Fruit fly (Drosophila melanogaster) whole organism, embryonic: Measurements from ENCODE around the gene bora.
A peak's percentile ranks its signal among the peaks of the same experiment; 100 is the strongest.

Experiments
- Atf6 ChIP-seq: fragments of 200-800 bp; sonication (Bioruptor generic); IDR thresholded peaks from 2 replicates; pipeline ENCODE4 v1.3.6; 2022; ENCODE audit warnings: missing biosample characterization, missing genetic modification characterization
- B-H2 ChIP-seq: fragments of 200-800 bp; sonication (Bioruptor generic); optimal IDR thresholded peaks from 2 replicates; lab custom pipeline; 2018; ENCODE audit warnings: missing biosample characterization, mild to moderate bottlenecking, missing genetic modification characterization
- CG10209 ChIP-seq: fragments of 200-800 bp; sonication (Bioruptor generic); optimal IDR thresholded peaks from 3 replicates; lab custom pipeline; 2017; ENCODE audit warnings: missing biosample characterization, mild to moderate bottlenecking, missing genetic modification characterization, missing genetic modification reagents
- CG1024 ChIP-seq: fragments of 200-800 bp; sonication (Bioruptor generic); IDR thresholded peaks from 2 replicates; pipeline ENCODE4 v1.3.6; 2022; ENCODE audit warnings: missing biosample characterization, missing genetic modification characterization
- CG10959 ChIP-seq: fragments of 200-800 bp; sonication (Bioruptor generic); IDR thresholded peaks from 2 replicates; pipeline ENCODE4 v1.3.6; 2022; ENCODE audit warnings: missing biosample characterization, missing genetic modification characterization
- CG12071 ChIP-seq: fragments of 200-800 bp; sonication (Bioruptor generic); optimal IDR thresholded peaks from 3 replicates; lab custom pipeline; 2018; ENCODE audit warnings: missing biosample characterization, mild to moderate bottlenecking, missing genetic modification characterization
- CG12104 ChIP-seq: fragments of 200-800 bp; sonication (Bioruptor generic); optimal IDR thresholded peaks from 3 replicates; lab custom pipeline; 2016; ENCODE audit warnings: missing biosample characterization, missing genetic modification characterization
- CG14710 ChIP-seq: fragments of 200-800 bp; sonication (Bioruptor generic); optimal IDR thresholded peaks from 3 replicates; lab custom pipeline; 2019; ENCODE audit warnings: missing biosample characterization, mild to moderate bottlenecking, missing genetic modification characterization, moderate library complexity
- CG16813 ChIP-seq: fragments of 200-800 bp; sonication (Bioruptor generic); IDR thresholded peaks from 3 replicates; pipeline ENCODE4 v1.3.6; 2022; ENCODE audit warnings: missing biosample characterization, missing genetic modification characterization; ENCODE audit not compliant: partially characterized antibody
- CG17829 ChIP-seq: fragments of 200-800 bp; optimal IDR thresholded peaks from 2 replicates; lab custom pipeline; 2019; ENCODE audit warnings: missing biosample characterization, mild to moderate bottlenecking, missing genetic modification characterization, moderate library complexity
- CG18764 ChIP-seq: fragments of 200-800 bp; sonication (Bioruptor generic); optimal IDR thresholded peaks from 3 replicates; lab custom pipeline; 2016; ENCODE audit warnings: missing biosample characterization, missing genetic modification characterization
- CG2129 ChIP-seq: fragments of 200-800 bp; sonication (Bioruptor generic); IDR thresholded peaks from 2 replicates; pipeline ENCODE4 v1.3.6; 2022; ENCODE audit warnings: missing biosample characterization, missing genetic modification characterization; ENCODE audit not compliant: partially characterized antibody
- CG31365 ChIP-seq: fragments of 200-800 bp; sonication (Bioruptor generic); optimal IDR thresholded peaks from 2 replicates; lab custom pipeline; 2018; ENCODE audit warnings: missing biosample characterization, mild to moderate bottlenecking, missing genetic modification characterization
- CG5245 ChIP-seq: fragments of 200-800 bp; sonication (Bioruptor generic); optimal IDR thresholded peaks from 3 replicates; lab custom pipeline; 2016; ENCODE audit warnings: missing biosample characterization, missing genetic modification characterization
- CG6765 ChIP-seq: fragments of 200-800 bp; sonication (Bioruptor generic); optimal IDR thresholded peaks from 3 replicates; lab custom pipeline; 2017; ENCODE audit warnings: missing biosample characterization, mild to moderate bottlenecking, missing genetic modification characterization
- CG7357 ChIP-seq: fragments of 200-800 bp; sonication (Bioruptor generic); IDR thresholded peaks from 3 replicates; pipeline ENCODE4 v1.3.6; 2022; ENCODE audit warnings: missing biosample characterization, missing genetic modification characterization
- CG8290 ChIP-seq, 3 experiments: fragments of 200-800 bp; sonication (Bioruptor generic); optimal IDR thresholded peaks; 2 replicates each; lab custom pipeline; 2016 to 2019; ENCODE audit warnings: missing biosample characterization in 3 of 3, missing genetic modification characterization in 3 of 3, mild to moderate bottlenecking in 2 of 3, moderate library complexity in 1 of 3
- CG9437 ChIP-seq: fragments of 200-800 bp; sonication (Bioruptor generic); optimal IDR thresholded peaks from 2 replicates; lab custom pipeline; 2018; ENCODE audit warnings: missing biosample characterization, mild to moderate bottlenecking, missing genetic modification characterization
- CG9727 ChIP-seq: fragments of 200-800 bp; sonication (Bioruptor generic); optimal IDR thresholded peaks from 3 replicates; lab custom pipeline; 2017; ENCODE audit warnings: missing biosample characterization, mild to moderate bottlenecking, missing genetic modification characterization
- CG9876 ChIP-seq: fragments of 200-800 bp; sonication (Bioruptor generic); optimal IDR thresholded peaks from 2 replicates; lab custom pipeline; 2016; ENCODE audit warnings: missing biosample characterization, missing genetic modification characterization
- CHES-1-like ChIP-seq: fragments of 200-800 bp; sonication (Bioruptor generic); optimal IDR thresholded peaks from 2 replicates; lab custom pipeline; 2016; ENCODE audit warnings: missing biosample characterization, missing genetic modification characterization
- Dip2 ChIP-seq: fragments of 200-800 bp; sonication (Bioruptor generic); IDR thresholded peaks from 2 replicates; pipeline ENCODE4 v1.3.6; 2022; ENCODE audit warnings: missing biosample characterization, missing genetic modification characterization
- Fer3 ChIP-seq: fragments of 200-800 bp; sonication (Bioruptor generic); optimal IDR thresholded peaks from 2 replicates; lab custom pipeline; 2018; ENCODE audit warnings: missing biosample characterization, mild to moderate bottlenecking, missing genetic modification characterization, moderate library complexity
- H2.0 ChIP-seq: fragments of 200-800 bp; sonication (Bioruptor generic); IDR thresholded peaks from 2 replicates; pipeline ENCODE4 v1.3.6; 2022; ENCODE audit warnings: missing biosample characterization, missing genetic modification characterization
- Hr3 ChIP-seq: fragments of 200-800 bp; sonication (Bioruptor generic); optimal IDR thresholded peaks from 3 replicates; lab custom pipeline; 2016; ENCODE audit warnings: missing biosample characterization, missing genetic modification characterization
- Meics ChIP-seq: fragments of 200-800 bp; sonication (Bioruptor generic); optimal IDR thresholded peaks from 2 replicates; lab custom pipeline; 2017; ENCODE audit warnings: missing biosample characterization, mild to moderate bottlenecking, missing genetic modification characterization
- Rfx ChIP-seq: fragments of 200-800 bp; sonication (Bioruptor generic); IDR thresholded peaks from 2 replicates; pipeline ENCODE4 v1.3.6; 2022; ENCODE audit warnings: missing biosample characterization, missing genetic modification characterization
- Six4 ChIP-seq: fragments of 200-800 bp; sonication (Bioruptor generic); optimal IDR thresholded peaks from 2 replicates; lab custom pipeline; 2016; ENCODE audit warnings: missing biosample characterization, missing genetic modification characterization
- Sox100B ChIP-seq: fragments of 200-800 bp; sonication (Bioruptor generic); optimal IDR thresholded peaks from 3 replicates; lab custom pipeline; 2018; ENCODE audit warnings: missing biosample characterization, mild to moderate bottlenecking, missing genetic modification characterization
- Usf ChIP-seq: fragments of 200-800 bp; sonication (Bioruptor generic); optimal IDR thresholded peaks from 2 replicates; lab custom pipeline; 2017; ENCODE audit warnings: missing genotype, missing biosample characterization, missing genetic modification characterization
- ac ChIP-seq: fragments of 200-800 bp; sonication (Bioruptor generic); optimal IDR thresholded peaks from 3 replicates; lab custom pipeline; 2017; ENCODE audit warnings: missing biosample characterization, mild to moderate bottlenecking, missing genetic modification characterization
- bab2 ChIP-seq: fragments of 200-800 bp; sonication (Bioruptor generic); optimal IDR thresholded peaks from 2 replicates; lab custom pipeline; 2016; ENCODE audit warnings: missing biosample characterization, missing genetic modification characterization
- caup ChIP-seq: fragments of 200-800 bp; sonication (Bioruptor generic); optimal IDR thresholded peaks from 3 replicates; lab custom pipeline; 2017; ENCODE audit warnings: missing biosample characterization, mild to moderate bottlenecking, missing genetic modification characterization, moderate library complexity; ENCODE audit not compliant: severe bottlenecking
- cg ChIP-seq: fragments of 200-800 bp; sonication (Bioruptor generic); optimal IDR thresholded peaks from 3 replicates; lab custom pipeline; 2019; ENCODE audit warnings: missing biosample characterization, mild to moderate bottlenecking, missing genetic modification characterization, moderate library complexity
- cwo ChIP-seq: fragments of 200-800 bp; sonication (Bioruptor generic); optimal IDR thresholded peaks from 3 replicates; lab custom pipeline; 2017; ENCODE audit warnings: missing biosample characterization, missing genetic modification characterization, mild to moderate bottlenecking, moderate library complexity, missing genetic modification reagents
- danr ChIP-seq: fragments of 200-800 bp; sonication (Bioruptor generic); IDR thresholded peaks from 2 replicates; pipeline ENCODE4 v1.3.6; 2022; ENCODE audit warnings: missing biosample characterization, missing genetic modification characterization
- gcm2 ChIP-seq: fragments of 200-800 bp; sonication (Bioruptor generic); optimal IDR thresholded peaks from 2 replicates; lab custom pipeline; 2016; ENCODE audit warnings: missing biosample characterization, missing genetic modification characterization
- jumu ChIP-seq: fragments of 200-800 bp; sonication (Bioruptor generic); optimal IDR thresholded peaks from 3 replicates; lab custom pipeline; 2016; ENCODE audit warnings: missing biosample characterization, missing genetic modification characterization
- kay ChIP-seq: fragments of 200-800 bp; sonication (Bioruptor generic); optimal IDR thresholded peaks from 2 replicates; lab custom pipeline; 2016; ENCODE audit warnings: missing biosample characterization, missing genetic modification characterization
- luna ChIP-seq: fragments of 200-800 bp; sonication (Bioruptor generic); optimal IDR thresholded peaks from 2 replicates; lab custom pipeline; 2016; ENCODE audit warnings: missing biosample characterization, missing genetic modification characterization
- nerfin-2 ChIP-seq: fragments of 200-800 bp; sonication (Bioruptor generic); IDR thresholded peaks from 2 replicates; pipeline ENCODE4 v1.3.6; 2022; ENCODE audit warnings: missing biosample characterization, missing genetic modification characterization; ENCODE audit not compliant: partially characterized antibody
- odd ChIP-seq: fragments of 200-800 bp; sonication (Bioruptor generic); optimal IDR thresholded peaks from 2 replicates; lab custom pipeline; 2017; ENCODE audit warnings: missing biosample characterization, mild to moderate bottlenecking, missing genetic modification characterization
- org-1 ChIP-seq: fragments of 200-800 bp; sonication (Bioruptor generic); optimal IDR thresholded peaks from 2 replicates; lab custom pipeline; 2017; ENCODE audit warnings: missing biosample characterization, missing genetic modification characterization
- run ChIP-seq: fragments of 200-800 bp; sonication (Bioruptor generic); optimal IDR thresholded peaks from 3 replicates; lab custom pipeline; 2018; ENCODE audit warnings: missing biosample characterization, mild to moderate bottlenecking, missing genetic modification characterization
- shn ChIP-seq: fragments of 200-800 bp; sonication (Bioruptor generic); optimal IDR thresholded peaks from 3 replicates; lab custom pipeline; 2016; ENCODE audit warnings: missing biosample characterization, missing genetic modification characterization
- slbo ChIP-seq: fragments of 200-800 bp; sonication (Bioruptor generic); IDR thresholded peaks from 2 replicates; pipeline ENCODE4 v1.3.6; 2022; ENCODE audit warnings: missing biosample characterization, missing genetic modification characterization
- tgo ChIP-seq: fragments of 200-800 bp; sonication (Bioruptor generic); IDR thresholded peaks from 3 replicates; pipeline ENCODE4 v1.3.6; 2022; ENCODE audit warnings: missing biosample characterization, missing genetic modification characterization
- zen2 ChIP-seq: fragments of 200-800 bp; sonication (Bioruptor generic); IDR thresholded peaks from 3 replicates; pipeline ENCODE4 v1.3.6; 2022; ENCODE audit warnings: missing biosample characterization, missing genetic modification characterization; ENCODE audit not compliant: partially characterized antibody

The bora gene

DNA sequence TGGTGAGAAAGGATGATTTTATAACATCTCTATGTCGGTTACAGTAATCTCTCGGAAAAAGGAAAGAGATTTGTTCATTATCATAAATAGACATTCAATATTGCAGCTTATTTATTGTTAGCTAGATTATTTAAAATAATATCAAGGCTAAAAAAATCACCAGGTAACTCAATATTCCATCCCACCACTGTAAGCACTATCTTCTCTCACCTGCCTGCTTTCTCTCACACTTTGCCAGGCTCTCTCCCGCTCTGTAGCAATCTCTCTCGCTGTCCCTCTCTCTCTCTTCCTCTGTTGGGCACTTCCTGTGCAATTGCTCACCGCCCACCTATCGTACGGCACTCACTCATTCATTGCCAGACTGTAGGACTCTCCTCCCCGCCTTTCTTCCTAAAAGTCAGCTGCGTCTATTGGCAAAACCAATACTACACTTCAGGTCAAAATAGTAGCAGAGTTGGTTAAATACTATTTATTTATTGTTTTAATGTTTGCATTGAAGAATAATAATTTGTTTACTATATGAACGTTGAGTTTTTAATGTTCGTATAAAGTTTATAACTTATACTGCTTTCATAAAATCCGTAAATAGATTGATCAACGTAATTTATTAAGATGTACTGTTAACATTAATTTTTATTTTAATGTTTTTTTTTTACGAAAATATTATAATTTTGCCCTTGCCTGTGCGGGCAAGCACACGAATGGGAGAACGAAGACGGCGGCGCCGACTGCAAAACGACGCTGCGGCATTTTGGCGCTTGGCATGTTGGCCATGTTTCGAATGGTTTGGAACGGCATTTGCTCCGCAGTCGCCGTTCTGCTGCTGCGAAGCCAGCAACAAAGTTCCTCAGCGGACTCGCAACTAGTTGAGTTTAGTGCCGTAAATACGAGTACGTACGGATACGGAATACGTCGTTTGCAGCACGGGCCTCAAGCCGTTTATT, 18.4 kb downstream of the bora start (continued):
- TF ChIP-seq caup (GFP tag; lab: Kevin White, UChicago), result peak; percentile 94
- TF ChIP-seq CG14710, result peak; percentile 78
- TF ChIP-seq CG12104 (GFP tag; lab: Kevin White, UChicago), result peak; percentile 83
- TF ChIP-seq odd (GFP tag; lab: Kevin White, UChicago), result peak; percentile 85
- TF ChIP-seq CG1024, result peak; percentile 95
- TF ChIP-seq org-1 (GFP tag; lab: Kevin White, UChicago), result peak; percentile 87
- TF ChIP-seq CG31365, result peak; percentile 80
- TF ChIP-seq CG9876 (GFP tag; lab: Kevin White, UChicago), result peak; percentile 91
- peak; percentile 96 for TF ChIP-seq Fer3
- peak; percentile 95 for TF ChIP-seq CHES-1-like (GFP tag; lab: Kevin White, UChicago)
- TF ChIP-seq CG10959, result peak; percentile 91
- no peak for TF ChIP-seq nerfin-2
- peak; percentile 87 for TF ChIP-seq kay (GFP tag; lab: Kevin White, UChicago)
- peak; percentile 90 for TF ChIP-seq CG5245 (GFP tag; lab: Kevin White, UChicago)
- TF ChIP-seq run (tag; lab: Kevin White, UChicago), result peak; percentile 91
- peak; percentile 94 for TF ChIP-seq Sox100B (GFP tag; lab: Kevin White, UChicago)
- TF ChIP-seq luna (GFP tag; lab: Kevin White, UChicago), result peak; percentile 95
- peak; percentile 98 for TF ChIP-seq H2.0 (GFP tag; lab: Robert Waterston, UW)
- TF ChIP-seq danr (GFP tag; lab: Robert Waterston, UW), result peak; percentile 92
- peak; percentile 82 for TF ChIP-seq CG17829 (tag; lab: Kevin White, UChicago)
- TF ChIP-seq CG10209 (GFP tag; lab: Kevin White, UChicago), result peak; percentile 89
- TF ChIP-seq tgo, result peak; percentile 98
- TF ChIP-seq Usf (GFP tag; lab: Kevin White, UChicago), result peak; percentile 67
- peak; percentile 91 for TF ChIP-seq CG9727 (GFP tag; lab: Kevin White, UChicago)
- peak; percentile 78 for TF ChIP-seq CG18764 (GFP tag; lab: Kevin White, UChicago)
- peak; percentile 72 for TF ChIP-seq jumu (GFP tag; lab: Kevin White, UChicago)
- peak; percentile 87 for TF ChIP-seq CG9437
- no peak for TF ChIP-seq zen2 (GFP tag; lab: Robert Waterston, UW)
- peak; percentile 97 for TF ChIP-seq Atf6 (GFP tag; lab: Robert Waterston, UW)
- peak; percentile 64; the same call in 1 of the 2 replicates for TF ChIP-seq Dip2 (GFP tag; lab: Robert Waterston, UW)
- no peak for TF ChIP-seq cg
- TF ChIP-seq ac, result peak; percentile 53
- no peak for TF ChIP-seq CG2129
- peak; percentile 88 for TF ChIP-seq CG12071
- peak; percentile 90 for TF ChIP-seq Hr3
- peak; percentile 99 for TF ChIP-seq slbo (GFP tag; lab: Robert Waterston, UW)
- TF ChIP-seq Rfx (GFP tag; lab: Robert Waterston, UW), result peak; percentile 99
- peak; percentile 84 for TF ChIP-seq Six4 (GFP tag; lab: Kevin White, UChicago)
- TF ChIP-seq CG16813 (GFP tag; lab: Robert Waterston, UW), result no peak
- peak; percentile 4 for TF ChIP-seq CG8290 (GFP tag; optimal IDR thresholded peaks at IDR 0.05; lab: Kevin White, UChicago)
- TF ChIP-seq CG8290 (tag; optimal IDR thresholded peaks at IDR 0.05; lab: Kevin White, UChicago), result peak; percentile 59 to 99
- peak; percentile 98 for TF ChIP-seq B-H2 (GFP tag; lab: Kevin White, UChicago)
- TF ChIP-seq cwo (GFP tag; lab: Kevin White, UChicago), result peak; percentile 90
- TF ChIP-seq shn, result peak; percentile 91
- peak; percentile 89 for TF ChIP-seq CG6765
- TF ChIP-seq gcm2, result peak; percentile 92
- TF ChIP-seq bab2 (GFP tag; lab: Kevin White, UChicago), result peak; percentile 95
- TF ChIP-seq CG7357 (GFP tag; lab: Robert Waterston, UW), result peak; percentile 88
- TF ChIP-seq Meics (GFP tag; lab: Kevin White, UChicago), result peak; percentile 93
